Fruit fly (Drosophila melanogaster) whole organism, embryonic: Measurements from ENCODE around the gene CG15044.

Experiments
- Blimp-1 ChIP-seq: fragments of 200-800 bp; sonication (Bioruptor generic); optimal IDR thresholded peaks from 3 replicates; lab custom pipeline; 2018; ENCODE audit warnings: missing biosample characterization, missing genetic modification characterization, mild to moderate bottlenecking, moderate library complexity, missing genetic modification reagents
- CG12219 ChIP-seq: fragments of 200-800 bp; sonication (Bioruptor generic); optimal IDR thresholded peaks from 3 replicates; lab custom pipeline; 2018; ENCODE audit warnings: missing biosample characterization, mild to moderate bottlenecking, missing genetic modification characterization
- CG13123 ChIP-seq: fragments of 200-800 bp; sonication (Bioruptor generic); optimal IDR thresholded peaks from 2 replicates; lab custom pipeline; 2016; ENCODE audit warnings: missing biosample characterization, missing genetic modification characterization
- CG14710 ChIP-seq: fragments of 200-800 bp; sonication (Bioruptor generic); optimal IDR thresholded peaks from 3 replicates; lab custom pipeline; 2019; ENCODE audit warnings: missing biosample characterization, mild to moderate bottlenecking, missing genetic modification characterization, moderate library complexity
- CG15479 ChIP-seq: fragments of 200-800 bp; sonication (Bioruptor generic); optimal IDR thresholded peaks from 3 replicates; lab custom pipeline; 2019; ENCODE audit warnings: missing biosample characterization, mild to moderate bottlenecking, missing genetic modification characterization, moderate library complexity
- CG15601 ChIP-seq: fragments of 200-800 bp; sonication (Bioruptor generic); optimal IDR thresholded peaks from 3 replicates; lab custom pipeline; 2019; ENCODE audit warnings: missing biosample characterization, mild to moderate bottlenecking, missing genetic modification characterization, moderate library complexity
- CG15696 ChIP-seq: fragments of 200-800 bp; sonication (Bioruptor generic); optimal IDR thresholded peaks from 2 replicates; lab custom pipeline; 2019; ENCODE audit warnings: missing biosample characterization, mild to moderate bottlenecking, missing genetic modification characterization, moderate library complexity
- CG18262 ChIP-seq: fragments of 200-800 bp; optimal IDR thresholded peaks from 3 replicates; lab custom pipeline; 2019; ENCODE audit warnings: missing biosample characterization, mild to moderate bottlenecking, missing genetic modification characterization, moderate library complexity
- CG18619 ChIP-seq: fragments of 200-800 bp; sonication (Bioruptor generic); optimal IDR thresholded peaks from 3 replicates; lab custom pipeline; 2017; ENCODE audit warnings: missing biosample characterization, mild to moderate bottlenecking, missing genetic modification characterization
- CG2199 ChIP-seq: fragments of 200-800 bp; sonication (Bioruptor generic); IDR thresholded peaks from 3 replicates; pipeline ENCODE4 v1.3.6; 2022; ENCODE audit warnings: missing biosample characterization, missing genetic modification characterization
- CG3281 ChIP-seq: fragments of 200-800 bp; sonication (Bioruptor generic); optimal IDR thresholded peaks from 3 replicates; lab custom pipeline; 2017; ENCODE audit warnings: missing biosample characterization, mild to moderate bottlenecking, missing genetic modification characterization
- CG3847 ChIP-seq: fragments of 200-800 bp; sonication (Bioruptor generic); IDR thresholded peaks from 2 replicates; pipeline ENCODE4 v1.3.6; 2022; ENCODE audit warnings: missing biosample characterization, missing genetic modification characterization
- CG4617 ChIP-seq: fragments of 200-800 bp; sonication (Bioruptor generic); optimal IDR thresholded peaks from 3 replicates; lab custom pipeline; 2016; ENCODE audit warnings: missing biosample characterization, missing genetic modification characterization, borderline replicate concordance
- CG6175 ChIP-seq: fragments of 200-800 bp; sonication (Bioruptor generic); IDR thresholded peaks from 3 replicates; pipeline ENCODE4 v1.3.6; 2022; ENCODE audit warnings: missing biosample characterization, missing genetic modification characterization
- CG6813 ChIP-seq: fragments of 200-800 bp; sonication (Bioruptor generic); optimal IDR thresholded peaks from 2 replicates; lab custom pipeline; 2017; ENCODE audit warnings: missing biosample characterization, missing genetic modification characterization, mild to moderate bottlenecking, moderate library complexity, missing genetic modification reagents
- CG7745 ChIP-seq: fragments of 200-800 bp; sonication (Bioruptor generic); optimal IDR thresholded peaks from 2 replicates; lab custom pipeline; 2018; ENCODE audit warnings: missing biosample characterization, mild to moderate bottlenecking, missing genetic modification characterization, moderate library complexity
- CG8478 ChIP-seq: fragments of >200 bp; optimal IDR thresholded peaks from 2 replicates; lab custom pipeline; 2018
- CG9876 ChIP-seq: fragments of 200-800 bp; sonication (Bioruptor generic); optimal IDR thresholded peaks from 2 replicates; lab custom pipeline; 2016; ENCODE audit warnings: missing biosample characterization, missing genetic modification characterization
- Ets65A ChIP-seq: fragments of 200-800 bp; sonication (Bioruptor generic); peaks from one replicate; lab custom pipeline; 2016; ENCODE audit warnings: missing biosample characterization, missing genetic modification characterization
- Fer1 ChIP-seq: fragments of 200-800 bp; sonication (Bioruptor generic); optimal IDR thresholded peaks from 2 replicates; lab custom pipeline; 2017; ENCODE audit warnings: missing biosample characterization, mild to moderate bottlenecking, missing genetic modification characterization
- HLH4C ChIP-seq: fragments of 200-800 bp; sonication (Bioruptor generic); IDR thresholded peaks from 3 replicates; pipeline ENCODE4 v1.3.6; 2022; ENCODE audit warnings: missing biosample characterization, missing genetic modification characterization; ENCODE audit not compliant: partially characterized antibody
- Hr3 ChIP-seq: fragments of 200-800 bp; sonication (Bioruptor generic); optimal IDR thresholded peaks from 3 replicates; lab custom pipeline; 2016; ENCODE audit warnings: missing biosample characterization, missing genetic modification characterization
- Mrtf ChIP-seq: fragments of 200-800 bp; sonication (Bioruptor generic); IDR thresholded peaks from 3 replicates; pipeline ENCODE4 v1.3.6; 2022; ENCODE audit warnings: missing biosample characterization, missing genetic modification characterization
- Myb ChIP-seq: fragments of 200-800 bp; sonication (Bioruptor generic); optimal IDR thresholded peaks from 2 replicates; lab custom pipeline; 2016; ENCODE audit warnings: missing biosample characterization, missing genetic modification characterization
- Scr ChIP-seq: fragments of 200-800 bp; sonication (Bioruptor generic); IDR thresholded peaks from 2 replicates; pipeline ENCODE4 v1.3.6; 2022; ENCODE audit warnings: missing biosample characterization, missing genetic modification characterization; ENCODE audit not compliant: partially characterized antibody
- Side ChIP-seq: fragments of 200-800 bp; sonication (Bioruptor generic); optimal IDR thresholded peaks from 2 replicates; lab custom pipeline; 2016; ENCODE audit warnings: missing biosample characterization, missing genetic modification characterization
- Sry-β ChIP-seq: fragments of 200-800 bp; sonication (Bioruptor generic); optimal IDR thresholded peaks from 2 replicates; lab custom pipeline; 2018; ENCODE audit warnings: missing biosample characterization, mild to moderate bottlenecking, missing genetic modification characterization, moderate library complexity
- Ssrp ChIP-seq: fragments of 200-800 bp; sonication (Bioruptor generic); optimal IDR thresholded peaks from 2 replicates; lab custom pipeline; 2018; ENCODE audit warnings: missing biosample characterization, mild to moderate bottlenecking, missing genetic modification characterization, moderate library complexity
- ase ChIP-seq: fragments of 200-800 bp; sonication (Bioruptor generic); IDR thresholded peaks from 3 replicates; pipeline ENCODE4 v1.3.6; 2022; ENCODE audit warnings: missing biosample characterization, missing genetic modification characterization
- ato ChIP-seq: fragments of 200-800 bp; sonication (Bioruptor generic); IDR thresholded peaks from 2 replicates; pipeline ENCODE4 v1.3.6; 2022; ENCODE audit warnings: missing biosample characterization, missing genetic modification characterization; ENCODE audit not compliant: partially characterized antibody
- bsh ChIP-seq, 2 experiments: fragments of 200-800 bp; sonication (Bioruptor generic); optimal IDR thresholded peaks; 2 replicates each; lab custom pipeline; 2017 to 2018; ENCODE audit warnings: mild to moderate bottlenecking in 2 of 2, missing biosample characterization in 2 of 2, missing genetic modification characterization in 2 of 2, moderate library complexity in 1 of 2
- ci ChIP-seq: fragments of 200-800 bp; sonication (Bioruptor generic); IDR thresholded peaks from 3 replicates; pipeline ENCODE4 v1.3.6; 2022; ENCODE audit warnings: missing biosample characterization, missing genetic modification characterization
- esg ChIP-seq: fragments of 200-800 bp; sonication (Bioruptor generic); conservative IDR thresholded peaks from 2 replicates; pipeline ENCODE4 v1.3.6; 2022; ENCODE audit warnings: missing biosample characterization, missing genetic modification characterization
- eve ChIP-seq, 2 experiments: fragments of >200 bp; optimal IDR thresholded peaks; 2 replicates each; lab custom pipeline; 2017; ENCODE audit warnings: missing biosample characterization in 2 of 2, missing genetic modification characterization in 2 of 2
- gem ChIP-seq: fragments of 200-800 bp; sonication (Bioruptor generic); optimal IDR thresholded peaks from 2 replicates; lab custom pipeline; 2019; ENCODE audit warnings: missing biosample characterization, mild to moderate bottlenecking, missing genetic modification characterization, moderate library complexity
- her ChIP-seq: fragments of 200-800 bp; sonication (Bioruptor generic); optimal IDR thresholded peaks from 2 replicates; lab custom pipeline; 2016; ENCODE audit warnings: missing biosample characterization, missing genetic modification characterization
- inv ChIP-seq: fragments of 200-800 bp; sonication (Bioruptor generic); IDR thresholded peaks from 2 replicates; pipeline ENCODE4 v1.3.6; 2022; ENCODE audit warnings: missing biosample characterization, missing genetic modification characterization; ENCODE audit not compliant: partially characterized antibody
- jing ChIP-seq: fragments of 200-800 bp; sonication (Bioruptor generic); optimal IDR thresholded peaks from 2 replicates; lab custom pipeline; 2018; ENCODE audit warnings: missing biosample characterization, mild to moderate bottlenecking, missing genetic modification characterization
- lab ChIP-seq: fragments of 200-800 bp; sonication (Bioruptor generic); optimal IDR thresholded peaks from 3 replicates; lab custom pipeline; 2017; ENCODE audit warnings: missing biosample characterization, missing genetic modification characterization, mild to moderate bottlenecking, moderate library complexity, missing genetic modification reagents
- mam ChIP-seq: fragments of 200-800 bp; sonication (Bioruptor generic); optimal IDR thresholded peaks from 3 replicates; lab custom pipeline; 2016; ENCODE audit warnings: missing biosample characterization, missing genetic modification characterization
- mirr ChIP-seq: fragments of 200-800 bp; sonication (Bioruptor generic); optimal IDR thresholded peaks from 3 replicates; lab custom pipeline; 2018; ENCODE audit warnings: missing biosample characterization, mild to moderate bottlenecking, missing genetic modification characterization
- nau ChIP-seq: fragments of 200-800 bp; sonication (Bioruptor generic); optimal IDR thresholded peaks from 3 replicates; lab custom pipeline; 2017; ENCODE audit warnings: missing biosample characterization, mild to moderate bottlenecking, missing genetic modification characterization, missing genetic modification reagents
- pan ChIP-seq, 4 experiments: fragments of >200 bp in 3 of 4; fragments of 200-800 bp in 1 of 4; sonication (Bioruptor generic) in 1 of 4; optimal IDR thresholded peaks in 3 of 4; IDR thresholded peaks in 1 of 4; 2 replicates each; pipeline versions ENCODE4 v1.3.6 to Lab custom; 2017 to 2022; ENCODE audit warnings: missing biosample characterization in 2 of 4, missing genetic modification characterization in 2 of 4, mixed read lengths in 1 of 4
- pnt ChIP-seq: fragments of 200-800 bp; sonication (Bioruptor generic); optimal IDR thresholded peaks from 3 replicates; lab custom pipeline; 2016; ENCODE audit warnings: missing biosample characterization, missing genetic modification characterization
- pros ChIP-seq: fragments of 200-800 bp; sonication (Bioruptor generic); optimal IDR thresholded peaks from 3 replicates; lab custom pipeline; 2019; ENCODE audit warnings: missing biosample characterization, mild to moderate bottlenecking, missing genetic modification characterization, moderate library complexity
- repo ChIP-seq: fragments of 200-800 bp; sonication (Bioruptor generic); optimal IDR thresholded peaks from 2 replicates; lab custom pipeline; 2016; ENCODE audit warnings: missing biosample characterization, missing genetic modification characterization
- scrt ChIP-seq: fragments of 200-800 bp; sonication (Bioruptor generic); optimal IDR thresholded peaks from 2 replicates; lab custom pipeline; 2018; ENCODE audit warnings: missing biosample characterization, mild to moderate bottlenecking, missing genetic modification characterization, moderate library complexity
- twi ChIP-seq: fragments of 200-800 bp; optimal IDR thresholded peaks from 2 replicates; lab custom pipeline; 2019; ENCODE audit warnings: missing biosample characterization, mild to moderate bottlenecking, missing genetic modification characterization, moderate library complexity
- vnd ChIP-seq: fragments of 200-800 bp; sonication (Bioruptor generic); IDR thresholded peaks from 3 replicates; pipeline ENCODE4 v1.3.6; 2022; ENCODE audit warnings: missing biosample characterization, missing genetic modification characterization; ENCODE audit not compliant: partially characterized antibody
- wek ChIP-seq: fragments of 200-800 bp; sonication (Bioruptor generic); optimal IDR thresholded peaks from 3 replicates; lab custom pipeline; 2018; ENCODE audit warnings: missing biosample characterization, mild to moderate bottlenecking, missing genetic modification characterization, moderate library complexity

The CG15044 gene

DNA sequence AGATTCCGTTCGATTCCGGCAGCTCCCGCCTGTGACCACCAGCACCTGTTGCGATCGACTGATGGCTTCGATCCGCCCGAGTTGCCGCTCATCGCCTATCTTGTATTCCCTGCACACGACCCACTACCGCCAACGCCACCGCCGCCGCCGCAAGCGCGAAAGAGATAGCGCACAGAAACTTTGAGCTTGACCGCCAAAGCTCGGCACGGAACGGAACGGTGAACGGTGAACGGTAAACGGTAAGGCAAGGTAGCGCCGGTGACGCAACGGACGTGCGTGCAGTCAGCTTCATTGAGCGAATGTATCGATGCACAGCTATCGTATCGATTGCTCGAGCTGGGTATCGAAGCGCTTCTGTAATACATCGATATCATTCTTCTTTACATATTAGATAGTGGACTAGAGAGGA is 20.5 kb upstream of the CG15044 start, which contains the start of gene Ggt-1 (continued):
- TF ChIP-seq ase (GFP tag; lab: Robert Waterston, UW) = no peak
- no peak for TF ChIP-seq CG15601 (tag; lab: Kevin White, UChicago)
- no peak for TF ChIP-seq CG12219 (GFP tag; lab: Kevin White, UChicago)
- no peak for TF ChIP-seq twi (tag; lab: Kevin White, UChicago)
- TF ChIP-seq CG4617 (GFP tag; lab: Kevin White, UChicago) = no peak
- no peak for TF ChIP-seq CG18262 (tag; lab: Kevin White, UChicago)
- no peak for TF ChIP-seq CG3281 (GFP tag; lab: Kevin White, UChicago)
- TF ChIP-seq pan (optimal IDR thresholded peaks at IDR 0.05; lab: Kevin White, UChicago) = no peak
- TF ChIP-seq pan (GFP tag; optimal IDR thresholded peaks at IDR 0.05 in 1 of 2, IDR thresholded peaks at IDR 0.05 in 1 of 2) = no peak
- TF ChIP-seq mam (GFP tag; lab: Kevin White, UChicago) = no peak
- no peak for TF ChIP-seq Sry-β (GFP tag; lab: Kevin White, UChicago)
- no peak for TF ChIP-seq CG9876 (GFP tag; lab: Kevin White, UChicago)
- TF ChIP-seq gem (tag; lab: Kevin White, UChicago) = no peak
- TF ChIP-seq Ets65A (GFP tag; lab: Kevin White, UChicago) = no peak
- no peak for TF ChIP-seq pros (GFP tag; lab: Kevin White, UChicago)
- TF ChIP-seq Blimp-1 = no peak
- peak; percentile 91 for TF ChIP-seq Scr
- TF ChIP-seq Side (GFP tag; lab: Kevin White, UChicago) = no peak
- no peak for TF ChIP-seq CG14710 (tag; lab: Kevin White, UChicago)
- peak; percentile 43 for TF ChIP-seq CG8478 (lab: Kevin White, UChicago)
- TF ChIP-seq CG15696 = no peak
- no peak for TF ChIP-seq nau
- TF ChIP-seq pnt (GFP tag; lab: Kevin White, UChicago) = no peak
- TF ChIP-seq scrt (GFP tag; lab: Kevin White, UChicago) = no peak
- peak; percentile 7 for TF ChIP-seq mirr
- TF ChIP-seq Mrtf (GFP tag; lab: Robert Waterston, UW) = no peak
- no peak; the same call in 2 of the 3 replicates for TF ChIP-seq ci (GFP tag; lab: Robert Waterston, UW)
- TF ChIP-seq bsh (GFP tag; optimal IDR thresholded peaks at IDR 0.05; lab: Kevin White, UChicago) = no peak
- TF ChIP-seq CG15479 = no peak
- TF ChIP-seq CG13123 (GFP tag; lab: Kevin White, UChicago) = no peak
- no peak for TF ChIP-seq Hr3 (GFP tag; lab: Kevin White, UChicago)
- peak; percentile 6 for TF ChIP-seq Fer1 (GFP tag; lab: Kevin White, UChicago)
- no peak for TF ChIP-seq repo
- no peak for TF ChIP-seq Ssrp (tag; lab: Kevin White, UChicago)
- 0 out of 3 replicates have a peak, but pooled peaks have one; percentile 51 for TF ChIP-seq CG6175 (GFP tag; lab: Robert Waterston, UW)
- no peak for TF ChIP-seq her (GFP tag; lab: Kevin White, UChicago)
- 0 out of 2 replicates have a peak, but pooled peaks have one; percentile 25 for TF ChIP-seq CG3847
- TF ChIP-seq inv (GFP tag; lab: Robert Waterston, UW) = peak; percentile 76
- peak; percentile 12 for TF ChIP-seq Myb (GFP tag; lab: Kevin White, UChicago)
- peak; percentile 3 for TF ChIP-seq wek (GFP tag; lab: Kevin White, UChicago)
- no peak for TF ChIP-seq CG18619 (GFP tag; lab: Kevin White, UChicago)
- peak; percentile 42 for TF ChIP-seq lab (GFP tag; lab: Kevin White, UChicago)
- TF ChIP-seq vnd = peak; percentile 93
- TF ChIP-seq HLH4C (GFP tag; lab: Robert Waterston, UW) = peak; percentile 98
- no peak for TF ChIP-seq eve (GFP tag; optimal IDR thresholded peaks at IDR 0.05; lab: Kevin White, UChicago)
- no peak for TF ChIP-seq jing
- TF ChIP-seq esg (GFP tag; lab: Robert Waterston, UW) = no peak
- no peak for TF ChIP-seq CG6813 (GFP tag; lab: Kevin White, UChicago)
- no peak for TF ChIP-seq CG7745 (tag; lab: Kevin White, UChicago)
- TF ChIP-seq ato (GFP tag; lab: Robert Waterston, UW) = peak; percentile 94
- no peak for TF ChIP-seq CG2199 (GFP tag; lab: Robert Waterston, UW)
